Worm (Caenorhabditis elegans) whole organism, mixed stage, embryonic: ENCODE data around the gene Y11D7A.19.
A peak's percentile ranks its signal among the peaks of the same experiment; 100 is the strongest.
"Not testable (repeated sequence)": the region's sequence is repeated elsewhere in the genome, so short reads cannot be mapped to it uniquely, and the experiment has no call there.

ENCODE experiments used
- bed-3 ChIP-seq: fragments of 200-800 bp; sonication (Bioruptor generic); optimal IDR thresholded peaks from 3 replicates; lab custom pipeline; 2018; ENCODE audit warnings: mild to moderate bottlenecking, missing genetic modification characterization, moderate library complexity, missing compliant biosample characterization
- ceh-39 ChIP-seq: fragments of 150-350 bp; optimal IDR thresholded peaks from 2 replicates; lab custom pipeline; 2014; ENCODE audit warnings: missing biosample characterization, missing genetic modification characterization
- ceh-43 ChIP-seq: fragments of 200-800 bp; sonication (Bioruptor generic); optimal IDR thresholded peaks from 2 replicates; lab custom pipeline; 2018; ENCODE audit warnings: mild to moderate bottlenecking, missing genetic modification characterization, moderate library complexity, missing compliant biosample characterization
- ces-1 ChIP-seq: fragments of 150-350 bp; optimal IDR thresholded peaks from 2 replicates; lab custom pipeline; 2014; ENCODE audit warnings: missing biosample characterization, missing genetic modification reagents, missing genetic modification characterization
- cnd-1 ChIP-seq: fragments of 200-800 bp; sonication (Bioruptor generic); optimal IDR thresholded peaks from 2 replicates; lab custom pipeline; 2018; ENCODE audit warnings: mild to moderate bottlenecking, missing genetic modification characterization, missing compliant biosample characterization
- drap-1 ChIP-seq: fragments of 200-800 bp; sonication (Bioruptor generic); optimal IDR thresholded peaks from 3 replicates; lab custom pipeline; 2018; ENCODE audit warnings: mild to moderate bottlenecking, missing genetic modification characterization, missing compliant biosample characterization
- elt-1 ChIP-seq: sonication (generic microtip); optimal IDR thresholded peaks from 2 replicates; lab custom pipeline; 2017; ENCODE audit warnings: missing genetic modification characterization, mild to moderate bottlenecking, missing compliant biosample characterization, antibody characterized with exemption, moderate library complexity, borderline replicate concordance; ENCODE audit not compliant: insufficient read depth
- elt-3 ChIP-seq: fragments of 150-350 bp; optimal IDR thresholded peaks from 2 replicates; lab custom pipeline; 2014; ENCODE audit warnings: missing biosample characterization, missing genetic modification characterization
- ham-2 ChIP-seq: fragments of 200-800 bp; sonication (Bioruptor generic); optimal IDR thresholded peaks from 2 replicates; lab custom pipeline; 2018; ENCODE audit warnings: mild to moderate bottlenecking, missing genetic modification characterization, missing compliant biosample characterization
- lin-13 ChIP-seq: fragments of 150-350 bp; optimal IDR thresholded peaks from 2 replicates; lab custom pipeline; 2014; ENCODE audit warnings: missing biosample characterization, missing genetic modification characterization
- lsy-2 ChIP-seq: fragments of 150-350 bp; optimal IDR thresholded peaks from 2 replicates; lab custom pipeline; 2014; ENCODE audit warnings: missing biosample characterization, missing genetic modification characterization
- mab-5 ChIP-seq: fragments of 150-350 bp; optimal IDR thresholded peaks from 2 replicates; lab custom pipeline; 2014; ENCODE audit warnings: missing biosample characterization, missing genetic modification characterization
- mls-2 ChIP-seq: sonication (generic microtip); optimal IDR thresholded peaks from 2 replicates; lab custom pipeline; 2016; ENCODE audit warnings: mild to moderate bottlenecking, missing genetic modification characterization, moderate library complexity, missing compliant biosample characterization
- nhr-12 ChIP-seq: fragments of 150-350 bp; optimal IDR thresholded peaks from 2 replicates; lab custom pipeline; 2014; ENCODE audit warnings: missing biosample characterization, missing genetic modification characterization
- nhr-2 ChIP-seq: fragments of 150-350 bp; optimal IDR thresholded peaks from 2 replicates; lab custom pipeline; 2014; ENCODE audit warnings: missing biosample characterization, missing genetic modification characterization
- nhr-237 ChIP-seq: fragments of 150-350 bp; optimal IDR thresholded peaks from 2 replicates; lab custom pipeline; 2014; ENCODE audit warnings: missing biosample characterization, missing genetic modification characterization
- nhr-28 ChIP-seq: fragments of 150-350 bp; optimal IDR thresholded peaks from 2 replicates; lab custom pipeline; 2014; ENCODE audit warnings: missing biosample characterization, missing genetic modification characterization
- sem-2 ChIP-seq: fragments of 200-800 bp; sonication (Bioruptor generic); optimal IDR thresholded peaks from 2 replicates; lab custom pipeline; 2018; ENCODE audit warnings: mild to moderate bottlenecking, missing genetic modification characterization, missing compliant biosample characterization
- sptf-1 ChIP-seq: sonication (generic microtip); optimal IDR thresholded peaks from 2 replicates; lab custom pipeline; 2017; ENCODE audit warnings: mild to moderate bottlenecking, missing genetic modification characterization, moderate library complexity, missing compliant biosample characterization
- tbx-8 ChIP-seq: fragments of 200-800 bp; sonication (Bioruptor generic); optimal IDR thresholded peaks from 2 replicates; lab custom pipeline; 2018; ENCODE audit warnings: mild to moderate bottlenecking, missing genetic modification characterization, moderate library complexity, missing compliant biosample characterization
- unc-120 ChIP-seq: sonication (generic microtip); optimal IDR thresholded peaks from 2 replicates; lab custom pipeline; 2017; ENCODE audit warnings: missing genetic modification characterization, missing compliant biosample characterization; ENCODE audit not compliant: poor library complexity, severe bottlenecking
- unc-62 ChIP-seq: fragments of 150-350 bp; optimal IDR thresholded peaks from 2 replicates; lab custom pipeline; 2014; ENCODE audit warnings: missing biosample characterization, missing genetic modification reagents, missing genetic modification characterization
- zip-8 ChIP-seq: fragments of 150-350 bp; optimal IDR thresholded peaks from 2 replicates; lab custom pipeline; 2014; ENCODE audit warnings: missing biosample characterization, missing genetic modification characterization

Gene Y11D7A.19

DNA sequence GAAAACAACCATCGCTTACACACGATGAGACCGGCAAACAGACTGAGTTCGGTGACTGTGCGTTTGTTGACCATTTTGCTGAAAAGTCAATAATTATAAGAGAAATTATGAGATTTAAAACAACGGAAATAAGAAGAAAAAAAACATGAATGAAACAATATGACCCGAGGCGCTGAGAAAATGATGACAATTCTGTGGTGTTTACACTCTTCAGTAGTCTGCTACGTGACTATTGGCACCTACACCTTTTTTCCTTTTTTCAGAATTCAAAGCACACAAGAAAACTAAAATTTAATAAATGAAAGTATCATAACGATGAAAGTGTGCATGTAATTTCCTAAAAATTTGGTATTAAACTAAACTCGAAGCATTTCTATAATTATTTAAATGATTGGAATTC lies 6.7 kb downstream of the Y11D7A.19 start, which contains the start of gene Y11D7A.10:
TSS of gene Y11D7A.10 (minus strand) at position 82 of the 400 bp plus-strand sequence.
- TF ChIP-seq nhr-12 (tag; lab: Kevin White, UChicago) (no peak), unc-62 (GFP tag; lab: Kevin White, UChicago) (no peak)

DNA sequence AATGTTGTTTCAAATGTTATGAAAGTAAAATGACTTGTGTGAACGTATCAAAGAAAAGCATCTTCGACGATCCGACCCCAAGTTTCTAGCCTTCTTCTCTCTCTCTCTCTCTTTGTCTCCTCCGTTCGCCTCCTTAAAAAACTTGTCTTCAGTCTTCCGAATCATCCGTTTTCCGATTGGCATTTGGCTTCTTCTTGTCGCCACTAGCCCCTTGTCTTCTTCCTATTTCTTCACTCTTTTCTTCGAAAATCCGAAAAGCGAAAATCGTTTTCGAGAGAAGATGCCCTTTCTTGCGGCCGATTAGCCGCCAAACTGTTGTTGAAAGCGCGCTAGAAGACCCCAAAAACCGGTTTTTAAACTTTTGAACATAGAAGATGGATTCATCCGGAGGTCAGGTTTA lies 7.8 kb downstream of the Y11D7A.19 start:
- TF ChIP-seq elt-1 (tag; lab: Kevin White, UChicago) (no peak), tbx-8 (no peak), ham-2 (GFP tag; lab: Kevin White, UChicago) (peak; percentile 6)

DNA sequence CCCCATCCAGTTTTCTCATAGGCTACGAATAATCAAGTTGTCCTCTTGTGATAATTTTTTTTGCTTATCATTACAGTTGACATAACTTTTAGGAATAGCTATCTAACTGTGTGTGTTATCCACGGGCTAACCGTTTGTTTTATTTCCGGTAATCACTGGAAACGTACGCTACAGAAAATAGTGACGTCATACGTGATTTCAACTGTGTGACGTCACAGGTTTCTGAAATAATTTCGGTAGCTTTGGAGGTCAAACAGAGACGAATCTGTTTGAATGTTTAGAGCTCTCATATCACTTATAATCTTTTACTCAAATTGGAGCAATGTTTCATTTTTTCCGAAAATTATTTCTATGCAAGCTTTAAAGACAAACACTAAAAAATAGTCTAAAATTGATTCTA lies 9.5 kb downstream of the Y11D7A.19 start:
- TF ChIP-seq zip-8 (tag; lab: Kevin White, UChicago) (peak; percentile 88), nhr-2 (tag; lab: Kevin White, UChicago) (no peak), ces-1 (GFP tag; lab: Kevin White, UChicago) (no peak)

DNA sequence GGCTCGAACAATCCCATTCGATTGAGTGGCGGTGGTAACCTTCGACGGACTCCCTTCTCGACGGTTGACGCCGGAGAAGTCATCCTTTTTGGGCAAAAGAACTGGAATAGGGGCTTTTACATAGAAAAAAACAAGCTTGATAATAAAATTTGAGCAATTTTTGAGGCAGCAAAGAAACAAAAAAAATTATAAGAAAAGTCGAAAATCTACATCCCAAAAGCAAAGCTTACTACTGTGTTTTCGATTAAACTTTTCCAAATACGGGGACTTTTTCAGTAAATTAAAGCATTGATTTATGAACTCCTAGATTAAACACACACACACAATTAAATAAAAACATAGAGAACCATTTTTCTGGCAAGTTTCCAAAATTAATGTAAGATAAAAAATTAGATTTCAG lies 10.3 kb downstream of the Y11D7A.19 start, which contains the start of gene Y11D7A.9:
TSS of gene Y11D7A.9 (minus strand) at position 101 of the 400 bp plus-strand sequence.
- TF ChIP-seq mls-2 (tag; lab: Kevin White, UChicago) (no peak), unc-62 (GFP tag; lab: Kevin White, UChicago) (no peak), lsy-2 (tag; lab: Kevin White, UChicago) (no peak), mab-5 (tag; lab: Kevin White, UChicago) (no peak), nhr-2 (tag; lab: Kevin White, UChicago) (no peak), zip-8 (tag; lab: Kevin White, UChicago) (no peak), nhr-28 (tag; lab: Kevin White, UChicago) (no peak), ham-2 (GFP tag; lab: Kevin White, UChicago) (no peak), nhr-237 (tag; lab: Kevin White, UChicago) (no peak), sptf-1 (tag; lab: Kevin White, UChicago) (no peak), cnd-1 (tag; lab: Kevin White, UChicago) (no peak), elt-3 (tag; lab: Kevin White, UChicago) (no peak), sem-2 (GFP tag; lab: Kevin White, UChicago) (no peak), tbx-8 (no peak), ceh-43 (GFP tag; lab: Kevin White, UChicago) (no peak)

DNA sequence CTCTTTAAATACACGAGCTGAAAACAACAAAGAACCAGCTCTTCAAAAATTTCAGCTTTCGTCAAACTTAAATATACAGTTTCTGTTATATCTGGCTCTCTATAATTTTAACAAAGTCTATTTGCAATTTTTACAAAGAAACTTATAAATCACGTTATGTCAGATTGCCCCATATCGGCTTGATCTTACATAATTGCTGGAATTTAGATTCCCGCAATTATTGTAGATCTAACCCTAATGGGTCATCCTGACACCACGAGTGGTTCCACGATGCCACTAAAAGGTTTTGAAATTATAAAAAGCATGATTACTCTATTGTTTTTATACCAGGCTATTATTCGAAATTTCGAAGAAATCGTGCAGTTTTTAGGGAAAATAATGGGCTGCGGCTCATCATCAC lies 15.3 kb downstream of the Y11D7A.19 start, which contains the start of gene Y11D7A.8:
TSS of gene Y11D7A.8 (plus strand) at position 301 of the 400 bp plus-strand sequence.
- TF ChIP-seq ceh-39 (no peak), mab-5 (tag; lab: Kevin White, UChicago) (no peak)

DNA sequence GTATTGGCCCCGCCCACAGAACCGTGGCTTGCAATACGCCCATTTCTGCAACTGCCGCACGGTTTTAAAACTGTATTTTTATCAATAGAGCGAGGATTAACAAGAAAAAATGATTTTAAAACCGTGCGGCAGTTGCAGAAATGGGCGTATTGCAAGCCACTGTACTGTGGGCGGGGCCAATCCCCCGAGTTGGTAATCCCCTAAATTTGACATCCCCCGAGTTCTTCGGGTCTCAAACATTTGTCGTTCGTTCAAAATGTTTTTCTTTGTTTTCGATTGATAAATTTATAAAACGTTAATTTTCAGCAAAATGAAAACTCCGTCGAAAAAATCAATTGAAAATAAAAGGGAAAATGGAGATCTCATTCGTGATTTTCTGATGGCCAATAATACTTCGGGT lies 17.1 kb downstream of the Y11D7A.19 start, which contains the start of gene Y11D7A.7:
TSS of gene Y11D7A.7 (plus strand) at position 301 of the 400 bp plus-strand sequence.
- TF ChIP-seq lsy-2, unc-120, nhr-12 (tag; lab: Kevin White, UChicago): not testable (repeated sequence)
- TF ChIP-seq, all 35 proteins: peak for 0; not testable (repeated sequence) for 35

DNA sequence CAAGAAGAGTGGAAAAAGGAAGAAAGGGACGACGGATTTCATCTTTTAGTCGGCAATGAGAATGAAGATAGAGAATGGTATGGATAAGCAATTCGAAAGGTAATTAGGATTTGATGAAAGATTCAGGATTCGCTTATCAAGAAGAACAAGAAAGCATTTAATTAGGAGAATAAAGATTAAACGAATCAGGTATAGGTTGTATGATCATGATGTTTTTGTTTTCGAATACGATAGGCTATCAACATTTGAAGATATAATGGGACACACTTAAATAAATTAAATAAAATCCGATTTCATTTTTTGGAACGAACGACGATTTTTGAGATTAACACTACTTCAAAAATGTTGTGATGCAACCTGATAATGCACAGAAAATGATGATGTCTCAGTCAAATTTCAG lies 20.9 kb downstream of the Y11D7A.19 start, which contains the start of gene Y11D7A.5:
TSS of gene Y11D7A.5 (minus strand) at position 101 of the 400 bp plus-strand sequence.
- TF ChIP-seq mab-5 (tag; lab: Kevin White, UChicago) (no peak), lin-13 (tag; lab: Kevin White, UChicago) (no peak), drap-1 (GFP tag; lab: Kevin White, UChicago) (no peak)

DNA sequence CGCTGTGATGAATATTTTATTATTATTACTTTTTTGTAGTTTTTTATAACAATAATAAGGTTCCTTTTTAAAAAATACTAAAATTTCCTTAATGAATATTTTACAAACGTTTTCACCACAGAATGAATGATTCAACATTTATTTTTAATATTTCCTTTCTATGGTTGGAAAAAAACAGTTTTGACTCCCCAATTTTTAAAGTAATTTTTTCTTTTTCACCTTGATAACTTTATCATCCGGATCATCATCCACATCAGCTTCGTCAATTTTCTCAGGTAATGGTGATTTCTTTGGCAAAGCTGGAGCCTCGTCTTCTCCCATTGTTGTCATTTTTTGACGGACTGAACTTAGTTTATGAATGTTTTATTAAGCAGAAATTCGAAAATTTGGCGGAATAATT lies 22.7 kb downstream of the Y11D7A.19 start, which contains the start of gene rab-28:
TSS of gene rab-28 (minus strand) at position 343 of the 400 bp plus-strand sequence.
- TF ChIP-seq lin-13 (tag; lab: Kevin White, UChicago) (no peak), bed-3 (GFP tag; lab: Kevin White, UChicago) (no peak), cnd-1 (tag; lab: Kevin White, UChicago) (no peak), ceh-43 (GFP tag; lab: Kevin White, UChicago) (no peak), nhr-28 (tag; lab: Kevin White, UChicago) (no peak)
